Worm (Caenorhabditis elegans) whole organism, L4 larva: Measurements from ENCODE around the gene ZC449.4.
A peak's percentile ranks its signal among the peaks of the same experiment; 100 is the strongest.

Experiments used
- F10B5.3 ChIP-seq: sonication (generic microtip); optimal IDR thresholded peaks from 2 replicates; lab custom pipeline; 2016; ENCODE audit warnings: mild to moderate bottlenecking, missing genetic modification characterization, missing compliant biosample characterization
- F49E8.2 ChIP-seq: sonication (generic microtip); optimal IDR thresholded peaks from 2 replicates; lab custom pipeline; 2016; ENCODE audit warnings: missing compliant biosample characterization, mild to moderate bottlenecking, missing genetic modification characterization, borderline replicate concordance
- R02D3.7 ChIP-seq: fragments of 150-350 bp; sonication (generic microtip); optimal IDR thresholded peaks from 3 replicates; lab custom pipeline; 2014; ENCODE audit warnings: missing biosample characterization, missing genetic modification characterization
- Y75B8A.6 ChIP-seq: fragments of 200-800 bp; sonication (Bioruptor generic); IDR thresholded peaks from 2 replicates; pipeline ENCODE4 v1.3.6; 2022; ENCODE audit warnings: missing genetic modification reagents, missing genetic modification characterization, missing compliant biosample characterization
- ZK337.2 ChIP-seq: fragments of 200-800 bp; sonication (Bioruptor generic); IDR thresholded peaks from 2 replicates; pipeline ENCODE4 v1.3.6; 2022; ENCODE audit warnings: missing genetic modification reagents, missing genetic modification characterization, missing compliant biosample characterization
- aly-2 ChIP-seq: sonication (generic microtip); optimal IDR thresholded peaks from 2 replicates; lab custom pipeline; 2018; ENCODE audit warnings: missing biosample characterization, missing genetic modification characterization
- ama-1 ChIP-seq: fragments of 150-350 bp; optimal IDR thresholded peaks from 2 replicates; lab custom pipeline; 2014; ENCODE audit warnings: inconsistent platforms, mixed read lengths
- arid-1 ChIP-seq: fragments of 200-800 bp; sonication (Bioruptor generic); conservative IDR thresholded peaks from 2 replicates; pipeline ENCODE4 v1.3.6; 2022; ENCODE audit warnings: missing genetic modification reagents, missing genetic modification characterization, missing compliant biosample characterization
- attf-4 ChIP-seq: sonication (generic microtip); optimal IDR thresholded peaks from 3 replicates; lab custom pipeline; 2017; ENCODE audit warnings: missing biosample characterization, missing genetic modification characterization
- ceh-32 ChIP-seq: sonication (generic microtip); optimal IDR thresholded peaks from 2 replicates; lab custom pipeline; 2016; ENCODE audit warnings: mild to moderate bottlenecking, missing genetic modification characterization, missing compliant biosample characterization; ENCODE audit not compliant: poor library complexity
- ces-1 ChIP-seq: fragments of 150-350 bp; sonication (generic microtip); optimal IDR thresholded peaks from 4 replicates; lab custom pipeline; 2014; ENCODE audit warnings: missing biosample characterization, missing genetic modification reagents, missing genetic modification characterization
- ctbp-1 ChIP-seq: fragments of 200-800 bp; sonication (Bioruptor generic); IDR thresholded peaks from 2 replicates; pipeline ENCODE4 v1.3.6; 2022; ENCODE audit warnings: missing genetic modification reagents, missing genetic modification characterization, missing compliant biosample characterization
- daf-19 ChIP-seq: fragments of 200-800 bp; sonication (Bioruptor generic); conservative IDR thresholded peaks from 2 replicates; pipeline ENCODE4 v1.3.6; 2022; ENCODE audit warnings: missing genetic modification characterization, missing compliant biosample characterization
- daf-8 ChIP-seq: fragments of 200-800 bp; sonication (Bioruptor generic); IDR thresholded peaks from 2 replicates; pipeline ENCODE4 v1.3.6; 2022; ENCODE audit warnings: missing genetic modification characterization, missing compliant biosample characterization
- dmd-6 ChIP-seq: fragments of 200-800 bp; sonication (Bioruptor generic); IDR thresholded peaks from 2 replicates; pipeline ENCODE4 v1.3.6; 2022; ENCODE audit warnings: missing genetic modification reagents, missing genetic modification characterization, missing compliant biosample characterization
- dve-1 ChIP-seq: sonication (generic microtip); optimal IDR thresholded peaks from 2 replicates; lab custom pipeline; 2017; ENCODE audit warnings: antibody characterized with exemption, mild to moderate bottlenecking, missing genetic modification characterization, missing compliant biosample characterization; ENCODE audit not compliant: insufficient read depth
- egl-43 ChIP-seq: fragments of 200-800 bp; sonication (Bioruptor generic); IDR thresholded peaks from 2 replicates; pipeline ENCODE4 v1.3.6; 2022; ENCODE audit warnings: missing genetic modification reagents, missing genetic modification characterization, missing compliant biosample characterization
- fos-1 ChIP-seq: fragments of 150-350 bp; optimal IDR thresholded peaks from 2 replicates; lab custom pipeline; 2014; ENCODE audit warnings: missing biosample characterization, missing genetic modification characterization
- gei-8 ChIP-seq: fragments of 200-800 bp; sonication (Bioruptor generic); optimal IDR thresholded peaks from 2 replicates; lab custom pipeline; 2018; ENCODE audit warnings: mild to moderate bottlenecking, missing genetic modification characterization, missing compliant biosample characterization
- hlh-11 ChIP-seq: fragments of 200-800 bp; sonication (Bioruptor generic); optimal IDR thresholded peaks from 2 replicates; lab custom pipeline; 2018; ENCODE audit warnings: mild to moderate bottlenecking, missing genetic modification characterization, missing compliant biosample characterization
- hmg-1.1 ChIP-seq: fragments of 200-800 bp; sonication (Bioruptor generic); IDR thresholded peaks from 2 replicates; pipeline ENCODE4 v1.3.6; 2022; ENCODE audit warnings: missing genetic modification reagents, missing genetic modification characterization, missing compliant biosample characterization
- jun-1 ChIP-seq: fragments of 150-350 bp; optimal IDR thresholded peaks from 2 replicates; lab custom pipeline; 2014; ENCODE audit warnings: missing biosample characterization, missing genetic modification reagents, missing genetic modification characterization
- lin-1 ChIP-seq: fragments of 200-800 bp; sonication (Bioruptor generic); IDR thresholded peaks from 2 replicates; pipeline ENCODE4 v1.3.6; 2022; ENCODE audit warnings: missing genetic modification reagents, missing genetic modification characterization, missing compliant biosample characterization
- lin-15B ChIP-seq: fragments of 150-350 bp; sonication (generic microtip); optimal IDR thresholded peaks from 3 replicates; lab custom pipeline; 2014; ENCODE audit warnings: missing biosample characterization, missing genetic modification characterization
- lin-29 ChIP-seq: fragments of 200-800 bp; sonication (Bioruptor generic); IDR thresholded peaks from 2 replicates; pipeline ENCODE4 v1.3.6; 2022; ENCODE audit warnings: missing genetic modification reagents, missing genetic modification characterization, missing compliant biosample characterization
- lin-39 ChIP-seq: fragments of 150-350 bp; optimal IDR thresholded peaks from 2 replicates; lab custom pipeline; 2014; ENCODE audit warnings: missing biosample characterization, missing genetic modification reagents, missing genetic modification characterization
- lsy-2 ChIP-seq, 2 experiments: fragments of 150-350 bp in 1 of 2; sonication (generic microtip) in 1 of 2; optimal IDR thresholded peaks; 2 replicates each; lab custom pipeline; 2014 to 2017; ENCODE audit warnings: missing biosample characterization in 2 of 2, missing genetic modification characterization in 2 of 2
- madf-9 ChIP-seq: fragments of 200-800 bp; sonication (Bioruptor generic); conservative IDR thresholded peaks from 2 replicates; pipeline ENCODE4 v1.3.6; 2022; ENCODE audit warnings: missing genetic modification reagents, missing genetic modification characterization, missing compliant biosample characterization
- mdl-1 ChIP-seq, 2 experiments: fragments of 150-350 bp in 1 of 2; sonication (generic microtip) in 1 of 2; optimal IDR thresholded peaks; 2 replicates each; lab custom pipeline; 2014 to 2017; ENCODE audit warnings: missing biosample characterization in 2 of 2, missing genetic modification characterization in 2 of 2
- mdt-29 ChIP-seq: fragments of 200-800 bp; sonication (Bioruptor generic); IDR thresholded peaks from 2 replicates; pipeline ENCODE4 v1.3.6; 2022; ENCODE audit warnings: missing genetic modification reagents, missing genetic modification characterization, missing compliant biosample characterization
- mes-2 ChIP-seq: sonication (generic microtip); optimal IDR thresholded peaks from 2 replicates; lab custom pipeline; 2016; ENCODE audit warnings: missing genotype, mild to moderate bottlenecking, missing genetic modification characterization, missing compliant biosample characterization; ENCODE audit not compliant: poor library complexity, severe bottlenecking
- mxl-2 ChIP-seq: fragments of 200-800 bp; sonication (Bioruptor generic); conservative IDR thresholded peaks from 2 replicates; pipeline ENCODE4 v1.3.6; 2022; ENCODE audit warnings: missing genetic modification reagents, missing genetic modification characterization, missing compliant biosample characterization
- nhr-10 ChIP-seq: fragments of 150-350 bp; optimal IDR thresholded peaks from 2 replicates; lab custom pipeline; 2014; ENCODE audit warnings: missing biosample characterization, missing genetic modification characterization
- nhr-102 ChIP-seq: sonication (generic microtip); optimal IDR thresholded peaks from 2 replicates; lab custom pipeline; 2016; ENCODE audit warnings: mild to moderate bottlenecking, missing genetic modification characterization, moderate library complexity, missing compliant biosample characterization
- nhr-28 ChIP-seq: fragments of 150-350 bp; optimal IDR thresholded peaks from 2 replicates; lab custom pipeline; 2014; ENCODE audit warnings: missing biosample characterization, missing genetic modification characterization
- nhr-41 ChIP-seq: fragments of 200-800 bp; sonication (Bioruptor generic); IDR thresholded peaks from 2 replicates; pipeline ENCODE4 v1.3.6; 2022; ENCODE audit warnings: missing genetic modification reagents, missing genetic modification characterization, missing compliant biosample characterization
- nhr-42 ChIP-seq: fragments of 200-800 bp; sonication (Bioruptor generic); IDR thresholded peaks from 2 replicates; pipeline ENCODE4 v1.3.6; 2022; ENCODE audit warnings: missing genetic modification characterization, missing compliant biosample characterization
- nhr-48 ChIP-seq: sonication (generic microtip); optimal IDR thresholded peaks from 2 replicates; lab custom pipeline; 2016; ENCODE audit warnings: mild to moderate bottlenecking, missing genetic modification characterization, missing compliant biosample characterization
- nhr-76 ChIP-seq: fragments of 150-350 bp; optimal IDR thresholded peaks from 2 replicates; lab custom pipeline; 2014; ENCODE audit warnings: missing biosample characterization, missing genetic modification characterization
- pha-4 ChIP-seq, 2 experiments: fragments of 150-350 bp in 1 of 2; fragments of 200-800 bp in 1 of 2; sonication (Bioruptor generic) in 1 of 2; IDR thresholded peaks in 1 of 2; optimal IDR thresholded peaks in 1 of 2; 2 replicates each; pipeline versions ENCODE4 v1.3.6 to Lab custom; 2014 to 2022; ENCODE audit warnings: missing genetic modification characterization in 2 of 2, missing genetic modification reagents in 2 of 2, missing biosample characterization in 1 of 2, missing compliant biosample characterization in 1 of 2
- php-3 ChIP-seq: fragments of 200-800 bp; sonication (Bioruptor generic); IDR thresholded peaks from 2 replicates; pipeline ENCODE4 v1.3.6; 2022; ENCODE audit warnings: missing genetic modification reagents, missing genetic modification characterization, missing compliant biosample characterization
- pqm-1 ChIP-seq: sonication (generic microtip); optimal IDR thresholded peaks from 2 replicates; lab custom pipeline; 2017; ENCODE audit warnings: missing biosample characterization, missing genetic modification characterization
- saeg-2 ChIP-seq: fragments of 200-800 bp; sonication (Bioruptor generic); IDR thresholded peaks from 2 replicates; pipeline ENCODE4 v1.3.6; 2022; ENCODE audit warnings: missing genetic modification reagents, missing genetic modification characterization, missing compliant biosample characterization
- snpc-1.2 ChIP-seq: fragments of 200-800 bp; sonication (Bioruptor generic); IDR thresholded peaks from 2 replicates; pipeline ENCODE4 v1.3.6; 2022; ENCODE audit warnings: missing genetic modification reagents, missing genetic modification characterization, missing compliant biosample characterization
- tag-97 ChIP-seq: fragments of 200-800 bp; sonication (Bioruptor generic); IDR thresholded peaks from 2 replicates; pipeline ENCODE4 v1.3.6; 2022; ENCODE audit warnings: missing genetic modification characterization, missing compliant biosample characterization
- tra-1 ChIP-seq: fragments of 200-800 bp; sonication (Bioruptor generic); IDR thresholded peaks from 2 replicates; pipeline ENCODE4 v1.3.6; 2022; ENCODE audit warnings: missing genetic modification reagents, missing genetic modification characterization, missing compliant biosample characterization
- zfp-2 ChIP-seq: sonication (generic microtip); optimal IDR thresholded peaks from 2 replicates; lab custom pipeline; 2016; ENCODE audit warnings: mild to moderate bottlenecking, missing genetic modification characterization, missing compliant biosample characterization
- zfp-3 ChIP-seq: fragments of 200-800 bp; sonication (Bioruptor generic); conservative IDR thresholded peaks from 2 replicates; pipeline ENCODE4 v1.3.6; 2022; ENCODE audit warnings: missing genetic modification reagents, missing genetic modification characterization, missing compliant biosample characterization
- zip-2 ChIP-seq: fragments of 150-350 bp; optimal IDR thresholded peaks from 2 replicates; lab custom pipeline; 2014; ENCODE audit warnings: missing biosample characterization, missing genetic modification characterization
- ztf-11 ChIP-seq: fragments of 150-350 bp; optimal IDR thresholded peaks from 2 replicates; lab custom pipeline; 2014; ENCODE audit warnings: missing biosample characterization, missing genetic modification characterization
- ztf-7 ChIP-seq: fragments of 150-350 bp; optimal IDR thresholded peaks from 2 replicates; lab custom pipeline; 2014; ENCODE audit warnings: missing biosample characterization, missing genetic modification characterization

ZC449.4 gene

DNA sequence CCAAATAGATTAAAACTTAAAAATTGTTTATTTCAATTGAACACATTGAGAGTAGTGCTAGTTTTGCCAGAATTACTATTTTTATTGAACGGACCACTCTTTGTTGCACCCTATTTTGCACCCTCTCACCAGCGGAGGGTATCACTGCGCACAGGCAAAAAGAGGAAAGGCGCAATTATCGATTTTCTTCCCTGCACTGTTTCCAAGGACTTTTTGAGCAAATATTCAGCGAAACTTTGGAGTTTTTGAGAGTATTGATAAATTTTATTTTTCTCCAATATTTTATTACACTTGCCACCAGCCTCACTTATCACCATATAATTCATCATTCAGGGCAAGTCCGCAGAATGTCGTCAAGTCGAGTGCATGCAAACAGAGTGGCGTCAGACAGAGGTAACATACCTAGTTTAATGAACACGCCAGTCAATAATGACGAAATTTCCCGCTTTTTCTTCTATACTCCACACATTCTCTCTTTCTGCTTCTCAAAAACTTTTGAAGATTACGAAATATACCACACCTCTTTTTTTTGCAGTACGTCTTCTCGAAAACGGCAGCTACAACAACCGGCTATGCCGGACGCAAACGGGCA, 15.6 kb downstream of the ZC449.4 start (continued):
- TF ChIP-seq dve-1: peak; percentile 42
- TF ChIP-seq ces-1 (GFP tag; lab: Kevin White, UChicago): no peak
- TF ChIP-seq snpc-1.2 (GFP tag; lab: Robert Waterston, UW): no peak
- TF ChIP-seq lin-1 (GFP tag; lab: Robert Waterston, UW): no peak
- TF ChIP-seq nhr-41 (GFP tag; lab: Robert Waterston, UW): no peak
- TF ChIP-seq attf-4 (tag; lab: Kevin White, UChicago): no peak
- TF ChIP-seq lin-29 (GFP tag; lab: Robert Waterston, UW): no peak
- no peak for TF ChIP-seq F49E8.2 (tag; lab: Kevin White, UChicago)
- TF ChIP-seq daf-8 (GFP tag; lab: Robert Waterston, UW): no peak
- TF ChIP-seq lsy-2 (tag; optimal IDR thresholded peaks at IDR 0.05; lab: Kevin White, UChicago): no peak
- no peak for TF ChIP-seq nhr-102 (tag; lab: Kevin White, UChicago)
- no peak for TF ChIP-seq hmg-1.1 (GFP tag; lab: Robert Waterston, UW)
- TF ChIP-seq ceh-32: no peak
- no peak for TF ChIP-seq mxl-2 (GFP tag; lab: Robert Waterston, UW)
- TF ChIP-seq tag-97 (GFP tag; lab: Robert Waterston, UW): no peak
- TF ChIP-seq ctbp-1: no peak
- TF ChIP-seq fos-1 (tag; lab: Kevin White, UChicago): no peak
- TF ChIP-seq nhr-48: no peak
- TF ChIP-seq dmd-6: peak; percentile 47; the same call in 1 of the 2 replicates
- no peak for TF ChIP-seq saeg-2 (GFP tag; lab: Robert Waterston, UW)
- TF ChIP-seq jun-1 (tag; lab: Kevin White, UChicago): no peak
- no peak for TF ChIP-seq F10B5.3 (tag; lab: Kevin White, UChicago)
- TF ChIP-seq ztf-7 (tag; lab: Kevin White, UChicago): no peak
- TF ChIP-seq lin-15B (tag; lab: Kevin White, UChicago): no peak
- TF ChIP-seq mdl-1 (tag; optimal IDR thresholded peaks at IDR 0.05; lab: Kevin White, UChicago): no peak
- peak; percentile 53 for TF ChIP-seq hlh-11 (tag; lab: Kevin White, UChicago)
- TF ChIP-seq nhr-42: no peak
- peak; percentile 87 for TF ChIP-seq php-3 (GFP tag; lab: Robert Waterston, UW)
- TF ChIP-seq lin-39: no peak
- no peak for TF ChIP-seq nhr-10 (tag; lab: Kevin White, UChicago)
- no peak for TF ChIP-seq ztf-11 (tag; lab: Kevin White, UChicago)
- peak; percentile 20 for TF ChIP-seq nhr-28
- TF ChIP-seq zip-2: no peak
- TF ChIP-seq daf-19: no peak
- no peak for TF ChIP-seq zfp-2 (tag; lab: Kevin White, UChicago)
- TF ChIP-seq pqm-1: peak; percentile 61
- TF ChIP-seq R02D3.7: no peak
- no peak for TF ChIP-seq pha-4 (GFP tag; IDR thresholded peaks at IDR 0.05; lab: Robert Waterston, UW)
- TF ChIP-seq pha-4 (tag; optimal IDR thresholded peaks at IDR 0.05; lab: Kevin White, UChicago): no peak
- no peak for TF ChIP-seq arid-1 (GFP tag; lab: Robert Waterston, UW)
- no peak for TF ChIP-seq ama-1
- TF ChIP-seq egl-43: no peak
- TF ChIP-seq gei-8: no peak
- TF ChIP-seq Y75B8A.6 (GFP tag; lab: Robert Waterston, UW): no peak
- TF ChIP-seq zfp-3 (GFP tag; lab: Robert Waterston, UW): no peak
- TF ChIP-seq mes-2: no peak
- no peak for TF ChIP-seq tra-1
- TF ChIP-seq madf-9: no peak
- no peak for TF ChIP-seq mdt-29
- no peak for TF ChIP-seq aly-2 (tag; lab: Kevin White, UChicago)
- no peak for TF ChIP-seq ZK337.2 (GFP tag; lab: Robert Waterston, UW)
- no peak for TF ChIP-seq nhr-76 (tag; lab: Kevin White, UChicago)
